Fruit fly (Drosophila melanogaster) whole organism, embryonic: ENCODE measurements around the gene CG15725.
A peak's percentile ranks its signal among the peaks of the same experiment; 100 is the strongest.

Experiments
- Adf1 ChIP-seq: fragments of 200-800 bp; sonication (Bioruptor generic); IDR thresholded peaks from 2 replicates; pipeline ENCODE4 v1.3.6; 2022; ENCODE audit warnings: missing biosample characterization, missing genetic modification characterization
- Antp ChIP-seq: fragments of 200-800 bp; sonication (Bioruptor generic); optimal IDR thresholded peaks from 3 replicates; lab custom pipeline; 2016; ENCODE audit warnings: missing biosample characterization, missing genetic modification characterization
- B-H1 ChIP-seq: fragments of 200-800 bp; sonication (Bioruptor generic); IDR thresholded peaks from 3 replicates; pipeline ENCODE4 v1.3.6; 2022; ENCODE audit warnings: missing biosample characterization, missing genetic modification characterization
- Bdp1 ChIP-seq: fragments of 200-800 bp; sonication (Bioruptor generic); optimal IDR thresholded peaks from 3 replicates; lab custom pipeline; 2016; ENCODE audit warnings: missing biosample characterization, missing genetic modification characterization
- CG10543 ChIP-seq: fragments of 200-800 bp; sonication (Bioruptor generic); optimal IDR thresholded peaks from 3 replicates; lab custom pipeline; 2017; ENCODE audit warnings: missing biosample characterization, mild to moderate bottlenecking, missing genetic modification characterization, moderate library complexity
- CG13123 ChIP-seq: fragments of 200-800 bp; sonication (Bioruptor generic); optimal IDR thresholded peaks from 2 replicates; lab custom pipeline; 2016; ENCODE audit warnings: missing biosample characterization, missing genetic modification characterization
- CG15269 ChIP-seq: fragments of 200-800 bp; sonication (Bioruptor generic); optimal IDR thresholded peaks from 2 replicates; lab custom pipeline; 2018; ENCODE audit warnings: missing biosample characterization, mild to moderate bottlenecking, missing genetic modification characterization, moderate library complexity
- CG17912 ChIP-seq: fragments of 200-800 bp; sonication (Bioruptor generic); optimal IDR thresholded peaks from 2 replicates; lab custom pipeline; 2018; ENCODE audit warnings: missing biosample characterization, mild to moderate bottlenecking, missing genetic modification characterization
- CG2199 ChIP-seq: fragments of 200-800 bp; sonication (Bioruptor generic); IDR thresholded peaks from 3 replicates; pipeline ENCODE4 v1.3.6; 2022; ENCODE audit warnings: missing biosample characterization, missing genetic modification characterization
- CG32767 ChIP-seq: fragments of 200-800 bp; sonication (Bioruptor generic); IDR thresholded peaks from 2 replicates; pipeline ENCODE4 v1.3.6; 2022; ENCODE audit warnings: missing biosample characterization, missing genetic modification characterization
- CG33213 ChIP-seq: fragments of 200-800 bp; sonication (Bioruptor generic); optimal IDR thresholded peaks from 3 replicates; lab custom pipeline; 2016; ENCODE audit warnings: missing biosample characterization, missing genetic modification characterization
- CG34376 ChIP-seq: fragments of 200-800 bp; sonication (Bioruptor generic); optimal IDR thresholded peaks from 2 replicates; lab custom pipeline; 2018; ENCODE audit warnings: missing biosample characterization, mild to moderate bottlenecking, missing genetic modification characterization
- CG4404 ChIP-seq: fragments of 200-800 bp; sonication (Bioruptor generic); IDR thresholded peaks from 2 replicates; pipeline ENCODE4 v1.3.6; 2022; ENCODE audit warnings: missing biosample characterization, missing genetic modification characterization
- CG4707 ChIP-seq: fragments of 200-800 bp; sonication (Bioruptor generic); optimal IDR thresholded peaks from 2 replicates; lab custom pipeline; 2018; ENCODE audit warnings: missing biosample characterization, mild to moderate bottlenecking, missing genetic modification characterization, moderate library complexity
- CG4820 ChIP-seq: fragments of 200-800 bp; sonication (Bioruptor generic); optimal IDR thresholded peaks from 3 replicates; lab custom pipeline; 2016; ENCODE audit warnings: missing biosample characterization, missing genetic modification characterization
- CG6175 ChIP-seq: fragments of 200-800 bp; sonication (Bioruptor generic); IDR thresholded peaks from 3 replicates; pipeline ENCODE4 v1.3.6; 2022; ENCODE audit warnings: missing biosample characterization, missing genetic modification characterization
- CG6254 ChIP-seq: fragments of 200-800 bp; sonication (Bioruptor generic); optimal IDR thresholded peaks from 3 replicates; lab custom pipeline; 2017; ENCODE audit warnings: mild to moderate bottlenecking, missing biosample characterization, missing genetic modification reagents, missing genetic modification characterization
- CG8478 ChIP-seq: fragments of >200 bp; optimal IDR thresholded peaks from 2 replicates; lab custom pipeline; 2018
- CrebB ChIP-seq: fragments of 200-800 bp; sonication (Bioruptor generic); optimal IDR thresholded peaks from 3 replicates; lab custom pipeline; 2018; ENCODE audit warnings: missing biosample characterization, mild to moderate bottlenecking, missing genetic modification characterization
- Deaf1 ChIP-seq: fragments of 200-800 bp; optimal IDR thresholded peaks from 3 replicates; lab custom pipeline; 2019; ENCODE audit warnings: missing biosample characterization, mild to moderate bottlenecking, missing genetic modification characterization, moderate library complexity
- Eip74EF ChIP-seq, 2 experiments: fragments of 200-800 bp in 1 of 2; fragments of >200 bp in 1 of 2; sonication (Bioruptor generic) in 1 of 2; optimal IDR thresholded peaks; 2 replicates each; lab custom pipeline; 2017 to 2019; ENCODE audit warnings: missing biosample characterization in 2 of 2, missing genetic modification characterization in 2 of 2, mild to moderate bottlenecking in 1 of 2, moderate library complexity in 1 of 2
- Hmx ChIP-seq: fragments of 200-800 bp; sonication (Bioruptor generic); optimal IDR thresholded peaks from 2 replicates; lab custom pipeline; 2016; ENCODE audit warnings: missing biosample characterization, missing genetic modification characterization
- Opbp ChIP-seq: fragments of 200-800 bp; sonication (Bioruptor generic); IDR thresholded peaks from 3 replicates; pipeline ENCODE4 v1.3.6; 2022; ENCODE audit warnings: missing biosample characterization, missing genetic modification characterization; ENCODE audit not compliant: partially characterized antibody
- Pdp1 ChIP-seq, 2 experiments: fragments of 200-800 bp; sonication (Bioruptor generic); optimal IDR thresholded peaks; 3 replicates each; lab custom pipeline; 2016; ENCODE audit warnings: missing biosample characterization in 2 of 2, missing genetic modification characterization in 2 of 2, mild to moderate bottlenecking in 1 of 2, moderate library complexity in 1 of 2
- Side ChIP-seq: fragments of 200-800 bp; sonication (Bioruptor generic); optimal IDR thresholded peaks from 2 replicates; lab custom pipeline; 2016; ENCODE audit warnings: missing biosample characterization, missing genetic modification characterization
- bab2 ChIP-seq: fragments of 200-800 bp; sonication (Bioruptor generic); optimal IDR thresholded peaks from 2 replicates; lab custom pipeline; 2016; ENCODE audit warnings: missing biosample characterization, missing genetic modification characterization
- dan ChIP-seq: fragments of 200-800 bp; sonication (Bioruptor generic); IDR thresholded peaks from 2 replicates; pipeline ENCODE4 v1.3.6; 2022; ENCODE audit warnings: missing biosample characterization, missing genetic modification characterization
- fd64A ChIP-seq: fragments of 200-800 bp; sonication (Bioruptor generic); optimal IDR thresholded peaks from 3 replicates; lab custom pipeline; 2018; ENCODE audit warnings: missing biosample characterization, mild to moderate bottlenecking, missing genetic modification characterization
- gt ChIP-seq: fragments of 200-800 bp; sonication (Bioruptor generic); IDR thresholded peaks from 2 replicates; pipeline ENCODE4 v1.3.6; 2022; ENCODE audit warnings: missing biosample characterization, missing genetic modification characterization
- ken ChIP-seq: fragments of 200-800 bp; sonication (Bioruptor generic); IDR thresholded peaks from 3 replicates; pipeline ENCODE4 v1.3.6; 2022; ENCODE audit warnings: missing biosample characterization, missing genetic modification characterization
- kni ChIP-seq: fragments of 200-800 bp; sonication (Bioruptor generic); optimal IDR thresholded peaks from 3 replicates; lab custom pipeline; 2017; ENCODE audit warnings: mild to moderate bottlenecking, missing biosample characterization, missing genetic modification reagents, missing genetic modification characterization
- lbe ChIP-seq: fragments of 200-800 bp; sonication (Bioruptor generic); optimal IDR thresholded peaks from 2 replicates; lab custom pipeline; 2016; ENCODE audit warnings: missing biosample characterization, mild to moderate bottlenecking, missing genetic modification characterization
- mam ChIP-seq: fragments of 200-800 bp; sonication (Bioruptor generic); optimal IDR thresholded peaks from 3 replicates; lab custom pipeline; 2016; ENCODE audit warnings: missing biosample characterization, missing genetic modification characterization
- odd ChIP-seq: fragments of 200-800 bp; sonication (Bioruptor generic); optimal IDR thresholded peaks from 2 replicates; lab custom pipeline; 2017; ENCODE audit warnings: missing biosample characterization, mild to moderate bottlenecking, missing genetic modification characterization
- pho ChIP-seq: fragments of 200-800 bp; sonication (Bioruptor generic); optimal IDR thresholded peaks from 2 replicates; lab custom pipeline; 2016; ENCODE audit warnings: missing biosample characterization, missing genetic modification characterization
- ranshi ChIP-seq: fragments of 200-800 bp; sonication (Bioruptor generic); IDR thresholded peaks from 2 replicates; pipeline ENCODE4 v1.3.6; 2022; ENCODE audit warnings: missing biosample characterization, missing genetic modification characterization
- rib ChIP-seq: fragments of 200-800 bp; sonication (Bioruptor generic); IDR thresholded peaks from 2 replicates; pipeline ENCODE4 v1.3.6; 2022; ENCODE audit warnings: missing biosample characterization, missing genetic modification characterization
- run ChIP-seq: fragments of 200-800 bp; sonication (Bioruptor generic); optimal IDR thresholded peaks from 3 replicates; lab custom pipeline; 2018; ENCODE audit warnings: missing biosample characterization, mild to moderate bottlenecking, missing genetic modification characterization
- slbo ChIP-seq: fragments of 200-800 bp; sonication (Bioruptor generic); IDR thresholded peaks from 2 replicates; pipeline ENCODE4 v1.3.6; 2022; ENCODE audit warnings: missing biosample characterization, missing genetic modification characterization
- slou ChIP-seq: fragments of 200-800 bp; sonication (Bioruptor generic); optimal IDR thresholded peaks from 3 replicates; lab custom pipeline; 2016; ENCODE audit warnings: missing biosample characterization, missing genetic modification characterization
- ssp ChIP-seq: fragments of 200-800 bp; sonication (Bioruptor generic); IDR thresholded peaks from 2 replicates; pipeline ENCODE4 v1.3.6; 2022; ENCODE audit warnings: missing biosample characterization, missing genetic modification characterization
- trem ChIP-seq: fragments of 200-800 bp; optimal IDR thresholded peaks from 3 replicates; lab custom pipeline; 2019; ENCODE audit warnings: missing biosample characterization, mild to moderate bottlenecking, missing genetic modification characterization, moderate library complexity
- vfl ChIP-seq: fragments of 200-800 bp; sonication (Bioruptor generic); optimal IDR thresholded peaks from 2 replicates; lab custom pipeline; 2016; ENCODE audit warnings: missing biosample characterization, missing genetic modification characterization

CG15725 gene

dm6 chrX:12661435-12661949 lies 44.2 kb upstream of the CG15725 start (continued):
- TF ChIP-seq mam (GFP tag; lab: Kevin White, UChicago) (no peak), Hmx (no peak), CG17912 (GFP tag; lab: Kevin White, UChicago) (no peak), gt (GFP tag; lab: Robert Waterston, UW) (no peak), Side (GFP tag; lab: Kevin White, UChicago) (no peak), CG15269 (tag; lab: Kevin White, UChicago) (no peak), CrebB (tag; lab: Kevin White, UChicago) (peak; percentile 30), vfl (no peak), CG4820 (GFP tag; lab: Kevin White, UChicago) (no peak), Antp (GFP tag; lab: Kevin White, UChicago) (no peak), ken (GFP tag; lab: Robert Waterston, UW) (no peak), Bdp1 (no peak), CG33213 (GFP tag; lab: Kevin White, UChicago) (no peak), CG34376 (GFP tag; lab: Kevin White, UChicago) (peak; percentile 67), CG13123 (GFP tag; lab: Kevin White, UChicago) (no peak), trem (tag; lab: Kevin White, UChicago) (peak; percentile 11), CG4707 (GFP tag; lab: Kevin White, UChicago) (no peak), Opbp (GFP tag; lab: Robert Waterston, UW) (no peak), run (no peak), ssp (GFP tag; lab: Robert Waterston, UW) (no peak), CG32767 (GFP tag; lab: Robert Waterston, UW) (no peak), CG4404 (GFP tag; lab: Robert Waterston, UW) (no peak), Eip74EF (GFP tag; optimal IDR thresholded peaks at IDR 0.05; lab: Kevin White, UChicago) (peak in 1 of 2 experiments; percentile 93), CG6175 (GFP tag; lab: Robert Waterston, UW) (no peak), odd (GFP tag; lab: Kevin White, UChicago) (no peak), bab2 (GFP tag; lab: Kevin White, UChicago) (no peak), lbe (GFP tag; lab: Kevin White, UChicago) (peak; percentile 45), slbo (GFP tag; lab: Robert Waterston, UW) (no peak), pho (GFP tag; lab: Kevin White, UChicago) (no peak), ranshi (GFP tag; lab: Robert Waterston, UW) (no peak), fd64A (GFP tag; lab: Kevin White, UChicago) (no peak), Adf1 (peak; percentile 85), B-H1 (GFP tag; lab: Robert Waterston, UW) (no peak), dan (GFP tag; lab: Robert Waterston, UW) (no peak), CG6254 (GFP tag; lab: Kevin White, UChicago) (no peak), rib (GFP tag; lab: Robert Waterston, UW) (no peak), CG2199 (GFP tag; lab: Robert Waterston, UW) (no peak), Deaf1 (tag; lab: Kevin White, UChicago) (peak; percentile 8), CG10543 (GFP tag; lab: Kevin White, UChicago) (peak; percentile 32), kni (peak; percentile 53), Pdp1 (GFP tag; optimal IDR thresholded peaks at IDR 0.05; lab: Kevin White, UChicago) (peak in 1 of 2 experiments; percentile 5), slou (GFP tag; lab: Kevin White, UChicago) (no peak), CG8478 (lab: Kevin White, UChicago) (no peak)
